Fruit fly (Drosophila melanogaster) whole organism, prepupa: ENCODE data around the gene CG13309.

Experiments
- Blimp-1 ChIP-seq: fragments of 200-800 bp; sonication (Bioruptor generic); optimal IDR thresholded peaks from 3 replicates; lab custom pipeline; 2017; ENCODE audit warnings: missing biosample characterization, missing genetic modification characterization, mild to moderate bottlenecking, moderate library complexity, missing genetic modification reagents
- CG10631 ChIP-seq: fragments of 200-800 bp; sonication (Bioruptor generic); optimal IDR thresholded peaks from 2 replicates; lab custom pipeline; 2016; ENCODE audit warnings: missing biosample characterization, missing genetic modification characterization
- CG10669 ChIP-seq: fragments of 200-800 bp; sonication (Bioruptor generic); optimal IDR thresholded peaks from 3 replicates; lab custom pipeline; 2018; ENCODE audit warnings: missing biosample characterization, mild to moderate bottlenecking, missing genetic modification characterization, moderate library complexity
- CG11294 ChIP-seq: fragments of 200-800 bp; sonication (Bioruptor generic); IDR thresholded peaks from 2 replicates; pipeline ENCODE4 v1.3.6; 2022; ENCODE audit warnings: missing biosample characterization, missing genetic modification characterization
- CG11762 ChIP-seq: fragments of 200-800 bp; sonication (Bioruptor generic); optimal IDR thresholded peaks from 3 replicates; lab custom pipeline; 2016; ENCODE audit warnings: missing biosample characterization, missing genetic modification characterization; ENCODE audit not compliant: insufficient read depth
- CG11902 ChIP-seq: fragments of 200-800 bp; sonication (Bioruptor generic); optimal IDR thresholded peaks from 3 replicates; lab custom pipeline; 2016; ENCODE audit warnings: missing biosample characterization, missing genetic modification characterization
- CG1621 ChIP-seq: fragments of 200-800 bp; sonication (Bioruptor generic); optimal IDR thresholded peaks from 3 replicates; lab custom pipeline; 2018; ENCODE audit warnings: missing biosample characterization, mild to moderate bottlenecking, missing genetic modification characterization
- CG16779 ChIP-seq: fragments of 200-800 bp; sonication (Bioruptor generic); optimal IDR thresholded peaks from 3 replicates; lab custom pipeline; 2017; ENCODE audit warnings: missing biosample characterization, mild to moderate bottlenecking, missing genetic modification characterization
- CG3032 ChIP-seq: fragments of 200-800 bp; optimal IDR thresholded peaks from 2 replicates; lab custom pipeline; 2019; ENCODE audit warnings: missing biosample characterization, mild to moderate bottlenecking, missing genetic modification characterization, moderate library complexity
- CG34406 ChIP-seq: fragments of 200-800 bp; sonication (Bioruptor generic); optimal IDR thresholded peaks from 3 replicates; lab custom pipeline; 2016; ENCODE audit warnings: missing biosample characterization, missing genetic modification characterization
- CG4318 ChIP-seq: fragments of 200-800 bp; sonication (Bioruptor generic); optimal IDR thresholded peaks from 3 replicates; lab custom pipeline; 2017; ENCODE audit warnings: missing biosample characterization, mild to moderate bottlenecking, missing genetic modification characterization
- CG6163 ChIP-seq: fragments of 200-800 bp; sonication (Bioruptor generic); IDR thresholded peaks from 3 replicates; pipeline ENCODE4 v1.3.6; 2022; ENCODE audit warnings: missing biosample characterization, missing genetic modification characterization
- CG6808 ChIP-seq: fragments of 200-800 bp; sonication (Bioruptor generic); optimal IDR thresholded peaks from 3 replicates; lab custom pipeline; 2017; ENCODE audit warnings: missing biosample characterization, missing genetic modification characterization, mild to moderate bottlenecking, moderate library complexity, missing genetic modification reagents
- CG6854 ChIP-seq: fragments of 200-800 bp; sonication (Bioruptor generic); optimal IDR thresholded peaks from 2 replicates; lab custom pipeline; 2017; ENCODE audit warnings: missing biosample characterization, mild to moderate bottlenecking, missing genetic modification characterization
- CG8119 ChIP-seq: fragments of 200-800 bp; sonication (Bioruptor generic); IDR thresholded peaks from 3 replicates; pipeline ENCODE4 v1.3.6; 2022; ENCODE audit warnings: missing biosample characterization, missing genetic modification characterization
- CG8319 ChIP-seq: fragments of 200-800 bp; sonication (Bioruptor generic); optimal IDR thresholded peaks from 3 replicates; lab custom pipeline; 2016; ENCODE audit warnings: missing biosample characterization, missing genetic modification characterization
- CG8632 ChIP-seq: fragments of 200-800 bp; sonication (Bioruptor generic); optimal IDR thresholded peaks from 3 replicates; lab custom pipeline; 2016; ENCODE audit warnings: missing biosample characterization, missing genetic modification characterization
- CG9139 ChIP-seq: fragments of 200-800 bp; sonication (Bioruptor generic); optimal IDR thresholded peaks from 3 replicates; lab custom pipeline; 2017; ENCODE audit warnings: missing biosample characterization, mild to moderate bottlenecking, missing genetic modification characterization
- Eip75B ChIP-seq: fragments of 200-800 bp; sonication (Bioruptor generic); optimal IDR thresholded peaks from 3 replicates; lab custom pipeline; 2016; ENCODE audit warnings: missing biosample characterization, missing genetic modification characterization
- Eip78C ChIP-seq: fragments of 200-800 bp; sonication (Bioruptor generic); peaks from one replicate; lab custom pipeline; 2016; ENCODE audit warnings: missing biosample characterization, missing genetic modification characterization
- Eip93F ChIP-seq: fragments of 200-800 bp; sonication (Bioruptor generic); optimal IDR thresholded peaks from 2 replicates; lab custom pipeline; 2016; ENCODE audit warnings: missing biosample characterization, mild to moderate bottlenecking, missing genetic modification characterization
- Ets21C ChIP-seq: fragments of 200-800 bp; sonication (Bioruptor generic); optimal IDR thresholded peaks from 3 replicates; lab custom pipeline; 2016; ENCODE audit warnings: missing biosample characterization, missing genetic modification characterization
- Ets96B ChIP-seq: fragments of 200-800 bp; optimal IDR thresholded peaks from 2 replicates; lab custom pipeline; 2019; ENCODE audit warnings: missing biosample characterization, mild to moderate bottlenecking, missing genetic modification characterization, moderate library complexity
- Gug ChIP-seq: fragments of 200-800 bp; sonication (Bioruptor generic); IDR thresholded peaks from 2 replicates; pipeline ENCODE4 v1.3.6; 2022; ENCODE audit warnings: missing biosample characterization, missing genetic modification characterization
- Hr38 ChIP-seq: sonication (Bioruptor generic); optimal IDR thresholded peaks from 2 replicates; lab custom pipeline; 2016; ENCODE audit warnings: missing biosample characterization, missing genetic modification characterization
- Hr39 ChIP-seq: fragments of 200-800 bp; sonication (Bioruptor generic); optimal IDR thresholded peaks from 2 replicates; lab custom pipeline; 2016; ENCODE audit warnings: missing biosample characterization, missing genetic modification characterization
- Lpt ChIP-seq: fragments of 200-800 bp; sonication (Bioruptor generic); optimal IDR thresholded peaks from 3 replicates; lab custom pipeline; 2016; ENCODE audit warnings: missing biosample characterization, missing genetic modification characterization
- Met ChIP-seq: fragments of 200-800 bp; sonication (Bioruptor generic); optimal IDR thresholded peaks from 3 replicates; lab custom pipeline; 2016; ENCODE audit warnings: missing biosample characterization, missing genetic modification characterization
- OdsH ChIP-seq: fragments of 200-800 bp; sonication (Bioruptor generic); optimal IDR thresholded peaks from 3 replicates; lab custom pipeline; 2016; ENCODE audit warnings: missing biosample characterization, missing genetic modification characterization
- Smox ChIP-seq: fragments of 200-800 bp; sonication (Bioruptor generic); optimal IDR thresholded peaks from 3 replicates; lab custom pipeline; 2016; ENCODE audit warnings: missing biosample characterization, missing genetic modification characterization
- Sox102F ChIP-seq: fragments of 200-800 bp; sonication (Bioruptor generic); optimal IDR thresholded peaks from 2 replicates; lab custom pipeline; 2016; ENCODE audit warnings: missing biosample characterization, mild to moderate bottlenecking, missing genetic modification characterization
- Sox14 ChIP-seq: fragments of 200-800 bp; sonication (Bioruptor generic); optimal IDR thresholded peaks from 3 replicates; lab custom pipeline; 2016; ENCODE audit warnings: missing biosample characterization, missing genetic modification characterization
- achi ChIP-seq: fragments of 200-800 bp; sonication (Bioruptor generic); optimal IDR thresholded peaks from 3 replicates; lab custom pipeline; 2016; ENCODE audit warnings: missing biosample characterization, missing genetic modification characterization
- acj6 ChIP-seq: fragments of 200-800 bp; sonication (Bioruptor generic); optimal IDR thresholded peaks from 3 replicates; lab custom pipeline; 2016; ENCODE audit warnings: missing biosample characterization, missing genetic modification characterization
- cyc ChIP-seq: fragments of 200-800 bp; sonication (Bioruptor generic); optimal IDR thresholded peaks from 3 replicates; lab custom pipeline; 2016; ENCODE audit warnings: missing biosample characterization, missing genetic modification characterization
- dsx ChIP-seq: fragments of 200-800 bp; optimal IDR thresholded peaks from 3 replicates; lab custom pipeline; 2019; ENCODE audit warnings: missing biosample characterization, mild to moderate bottlenecking, missing genetic modification characterization, moderate library complexity; ENCODE audit not compliant: poor library complexity, severe bottlenecking
- eg ChIP-seq: fragments of 200-800 bp; sonication (Bioruptor generic); IDR thresholded peaks from 3 replicates; pipeline ENCODE4 v1.3.6; 2022; ENCODE audit warnings: missing biosample characterization, missing genetic modification characterization
- fd59A ChIP-seq: fragments of 200-800 bp; sonication (Bioruptor generic); optimal IDR thresholded peaks from 2 replicates; lab custom pipeline; 2017; ENCODE audit warnings: missing biosample characterization, mild to moderate bottlenecking, missing genetic modification characterization, missing genetic modification reagents
- fd85E ChIP-seq: fragments of 200-800 bp; sonication (Bioruptor generic); optimal IDR thresholded peaks from 3 replicates; lab custom pipeline; 2016; ENCODE audit warnings: missing biosample characterization, missing genetic modification characterization
- fkh ChIP-seq: fragments of 200-800 bp; sonication (Bioruptor generic); optimal IDR thresholded peaks from 3 replicates; lab custom pipeline; 2017; ENCODE audit warnings: missing biosample characterization, mild to moderate bottlenecking, missing genetic modification characterization, moderate library complexity
- lz ChIP-seq: fragments of 200-800 bp; sonication (Bioruptor generic); optimal IDR thresholded peaks from 3 replicates; lab custom pipeline; 2016; ENCODE audit warnings: missing biosample characterization, missing genetic modification characterization
- net ChIP-seq: fragments of 200-800 bp; sonication (Bioruptor generic); optimal IDR thresholded peaks from 3 replicates; lab custom pipeline; 2016; ENCODE audit warnings: missing biosample characterization, missing genetic modification characterization
- pdm3 ChIP-seq: fragments of 200-800 bp; sonication (Bioruptor generic); optimal IDR thresholded peaks from 3 replicates; lab custom pipeline; 2016; ENCODE audit warnings: missing biosample characterization, missing genetic modification characterization
- salr ChIP-seq, 2 experiments: fragments of 200-800 bp; sonication (Bioruptor generic); optimal IDR thresholded peaks; 3 replicates each; lab custom pipeline; 2016 to 2018; ENCODE audit warnings: missing biosample characterization in 2 of 2, missing genetic modification characterization in 2 of 2, mild to moderate bottlenecking in 1 of 2
- spab ChIP-seq: fragments of 200-800 bp; sonication (Bioruptor generic); optimal IDR thresholded peaks from 2 replicates; lab custom pipeline; 2017; ENCODE audit warnings: missing biosample characterization, mild to moderate bottlenecking, missing genetic modification characterization, missing genetic modification reagents
- ss ChIP-seq, 2 experiments: fragments of 200-800 bp; sonication (Bioruptor generic); optimal IDR thresholded peaks; 2 replicates in 1 of 2; 3 replicates in 1 of 2; lab custom pipeline; 2017 to 2018; ENCODE audit warnings: mild to moderate bottlenecking in 2 of 2, missing biosample characterization in 2 of 2, missing genetic modification characterization in 2 of 2, moderate library complexity in 1 of 2
- svp ChIP-seq: fragments of 200-800 bp; sonication (Bioruptor generic); peaks from one replicate; lab custom pipeline; 2016; ENCODE audit warnings: missing biosample characterization, missing genetic modification characterization
- topi ChIP-seq: fragments of 200-800 bp; sonication (Bioruptor generic); optimal IDR thresholded peaks from 3 replicates; lab custom pipeline; 2016; ENCODE audit warnings: missing biosample characterization, missing genetic modification characterization
- vri ChIP-seq: fragments of 200-800 bp; sonication (Bioruptor generic); optimal IDR thresholded peaks from 3 replicates; lab custom pipeline; 2016; ENCODE audit warnings: missing biosample characterization, mild to moderate bottlenecking, missing genetic modification characterization

CG13309 gene

DNA sequence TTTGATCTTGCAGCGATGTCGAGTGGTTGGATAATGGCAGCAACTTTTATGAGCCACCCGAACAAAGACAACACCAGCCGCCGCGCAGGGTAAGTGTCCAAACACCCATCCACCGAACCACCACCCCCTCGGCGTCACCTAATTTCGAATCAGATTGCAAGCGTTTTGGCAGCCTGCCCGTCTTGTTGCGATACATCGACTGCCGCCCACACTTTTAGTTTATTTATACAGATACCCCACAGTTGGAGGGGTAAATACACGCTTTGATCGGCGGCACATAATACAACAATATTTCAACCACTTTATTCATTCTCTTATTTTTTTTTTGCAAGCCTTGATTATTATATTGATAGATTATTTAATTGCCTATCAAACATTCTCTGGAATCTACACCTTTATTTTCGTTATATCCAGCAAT lies 47.1 kb upstream of the CG13309 start (continued):
- no peak for TF ChIP-seq Gug (GFP tag; lab: Robert Waterston, UW)
- no peak for TF ChIP-seq CG11762 (GFP tag; lab: Kevin White, UChicago)
- peak; percentile 28 for TF ChIP-seq net (GFP tag; lab: Kevin White, UChicago)
- TF ChIP-seq Eip75B (GFP tag; lab: Kevin White, UChicago): no peak
- TF ChIP-seq CG6163 (GFP tag; lab: Robert Waterston, UW): no peak
- TF ChIP-seq Hr39: peak; percentile 62
- TF ChIP-seq Sox14: peak; percentile 70
- no peak for TF ChIP-seq salr (GFP tag; optimal IDR thresholded peaks at IDR 0.05; lab: Kevin White, UChicago)
- peak; percentile 48 for TF ChIP-seq OdsH (GFP tag; lab: Kevin White, UChicago)
- TF ChIP-seq Smox: peak; percentile 61

DNA sequence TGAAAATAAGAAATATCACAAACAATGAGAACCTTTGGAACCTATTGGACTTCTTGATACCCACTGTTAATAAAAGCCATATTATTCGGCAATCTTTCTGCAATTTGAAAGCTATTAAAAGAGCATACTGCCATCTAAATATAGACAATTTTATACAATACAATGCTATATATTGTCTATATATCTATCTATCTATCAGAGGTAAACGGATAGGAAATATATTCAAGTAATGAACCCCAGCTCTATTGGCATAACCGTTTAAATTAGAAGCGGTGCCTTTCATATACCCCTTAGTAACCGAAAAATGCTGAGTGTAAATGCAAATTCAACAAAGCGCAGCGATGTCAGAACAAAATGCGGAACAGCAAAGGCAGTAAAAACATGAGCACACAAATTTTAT lies 46.4 kb upstream of the CG13309 start:
- TF ChIP-seq Met (GFP tag; lab: Kevin White, UChicago): peak; percentile 77
- peak; percentile 32 for TF ChIP-seq acj6 (GFP tag; lab: Kevin White, UChicago)
- TF ChIP-seq spab (GFP tag; lab: Kevin White, UChicago): no peak
- TF ChIP-seq salr (GFP tag; optimal IDR thresholded peaks at IDR 0.05; lab: Kevin White, UChicago): no peak
- no peak for TF ChIP-seq CG10669
- TF ChIP-seq fd59A (GFP tag; lab: Kevin White, UChicago): no peak
- no peak for TF ChIP-seq ss (GFP tag; optimal IDR thresholded peaks at IDR 0.05; lab: Kevin White, UChicago)
- TF ChIP-seq CG11294 (GFP tag; lab: Robert Waterston, UW): no peak
- peak; percentile 39 for TF ChIP-seq lz (GFP tag; lab: Kevin White, UChicago)
- peak; percentile 73 for TF ChIP-seq Hr39
- peak; percentile 27 for TF ChIP-seq Sox14
- peak; percentile 27 for TF ChIP-seq OdsH (GFP tag; lab: Kevin White, UChicago)
- peak; percentile 16 for TF ChIP-seq CG8632
- peak; percentile 69 for TF ChIP-seq cyc
- peak; percentile 69 for TF ChIP-seq Eip78C
- no peak for TF ChIP-seq Blimp-1
- no peak for TF ChIP-seq CG8119 (GFP tag; lab: Robert Waterston, UW)
- no peak for TF ChIP-seq CG16779 (tag; lab: Kevin White, UChicago)
- peak; percentile 71 for TF ChIP-seq Sox102F (GFP tag; lab: Kevin White, UChicago)
- TF ChIP-seq svp (GFP tag; lab: Kevin White, UChicago): peak; percentile 91
- no peak for TF ChIP-seq CG6854 (GFP tag; lab: Kevin White, UChicago)
- peak; percentile 32 for TF ChIP-seq pdm3 (GFP tag; lab: Kevin White, UChicago)
- TF ChIP-seq CG1621 (tag; lab: Kevin White, UChicago): no peak
- TF ChIP-seq Smox: peak; percentile 69
- TF ChIP-seq Eip75B (GFP tag; lab: Kevin White, UChicago): no peak
- TF ChIP-seq CG9139: no peak
- TF ChIP-seq Ets21C (GFP tag; lab: Kevin White, UChicago): peak; percentile 50
- TF ChIP-seq eg (GFP tag; lab: Robert Waterston, UW): no peak
- no peak for TF ChIP-seq CG8319 (GFP tag; lab: Kevin White, UChicago)
- no peak for TF ChIP-seq CG10631
- TF ChIP-seq CG6163 (GFP tag; lab: Robert Waterston, UW): no peak
- no peak for TF ChIP-seq Hr38 (GFP tag; lab: Kevin White, UChicago)
- TF ChIP-seq CG11762 (GFP tag; lab: Kevin White, UChicago): no peak
- no peak for TF ChIP-seq dsx
- TF ChIP-seq Lpt (GFP tag; lab: Kevin White, UChicago): no peak
- peak; percentile 48 for TF ChIP-seq CG34406 (GFP tag; lab: Kevin White, UChicago)
- TF ChIP-seq vri: no peak
- TF ChIP-seq achi: no peak
- TF ChIP-seq CG3032 (tag; lab: Kevin White, UChicago): no peak
- TF ChIP-seq CG6808 (GFP tag; lab: Kevin White, UChicago): no peak
- no peak for TF ChIP-seq fd85E (GFP tag; lab: Kevin White, UChicago)
- TF ChIP-seq topi (GFP tag; lab: Kevin White, UChicago): peak; percentile 81
- TF ChIP-seq fkh: no peak
- TF ChIP-seq Eip93F (GFP tag; lab: Kevin White, UChicago): no peak
- peak; percentile 34 for TF ChIP-seq CG11902 (GFP tag; lab: Kevin White, UChicago)
- no peak for TF ChIP-seq Ets96B (tag; lab: Kevin White, UChicago)
- no peak for TF ChIP-seq Gug (GFP tag; lab: Robert Waterston, UW)
- TF ChIP-seq CG4318: no peak
